Fruit fly (Drosophila melanogaster): Measurements from ENCODE around the gene CG17544.

CG17544 gene

DNA sequence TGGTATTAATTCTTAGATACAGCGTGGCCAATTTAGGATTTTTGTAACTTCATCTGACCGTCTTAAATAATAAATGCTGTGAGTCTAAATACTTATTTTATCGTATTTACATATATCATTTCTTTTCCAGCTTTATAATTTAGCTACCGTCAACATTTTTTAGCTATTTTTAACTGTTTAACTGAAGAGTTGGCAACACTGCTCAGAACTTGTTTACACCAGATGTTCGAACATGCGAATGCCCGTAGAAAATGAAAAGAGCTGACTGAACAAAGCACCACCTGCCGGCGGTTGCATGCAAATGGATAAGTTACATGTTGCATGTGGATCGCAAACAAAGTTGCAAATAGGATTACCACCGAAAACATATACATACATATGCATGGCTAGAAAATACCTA is 34.8 kb downstream of the CG17544 start (continued):
- TF ChIP-seq CG32532 (GFP tag; IDR thresholded peaks at IDR 0.05) (peak; percentile 52; the same call in 1 of the 2 replicates), gem (tag; optimal IDR thresholded peaks at IDR 0.05) (peak; percentile 47), CG1024 (GFP tag; IDR thresholded peaks at IDR 0.05) (no peak), sna (GFP tag; IDR thresholded peaks at IDR 0.05; ENCODE audit: partially characterized antibody) (no peak), CG3163 (GFP tag; optimal IDR thresholded peaks at IDR 0.05) (no peak), CG11504 (tag; optimal IDR thresholded peaks at IDR 0.05) (peak; percentile 87), CG30431 (GFP tag; optimal IDR thresholded peaks at IDR 0.05) (no peak), ind (GFP tag; optimal IDR thresholded peaks at IDR 0.05) (peak; percentile 20), CG7556 (GFP tag; optimal IDR thresholded peaks at IDR 0.05) (peak; percentile 4), HmgZ (tag; optimal IDR thresholded peaks at IDR 0.05) (peak; percentile 4), CG11723 (GFP tag; optimal IDR thresholded peaks at IDR 0.05) (no peak), vvl (GFP tag; IDR thresholded peaks at IDR 0.05) (peak; percentile 52), TFAM (GFP tag; optimal IDR thresholded peaks at IDR 0.05) (no peak), slbo (GFP tag; IDR thresholded peaks at IDR 0.05) (peak; percentile 15; the same call in 1 of the 2 replicates), maf-S (GFP tag; optimal IDR thresholded peaks at IDR 0.05) (no peak), odd (GFP tag; optimal IDR thresholded peaks at IDR 0.05) (no peak), CG1603 (tag; optimal IDR thresholded peaks at IDR 0.05) (peak; percentile 28), CG2120 (GFP tag; optimal IDR thresholded peaks at IDR 0.05) (peak; percentile 23), ash1 (GFP tag; optimal IDR thresholded peaks at IDR 0.05) (no peak), lilli (GFP tag; optimal IDR thresholded peaks at IDR 0.05) (peak; percentile 25), pnt (GFP tag; optimal IDR thresholded peaks at IDR 0.05) (no peak), tin (GFP tag; optimal IDR thresholded peaks at IDR 0.05) (peak; percentile 6), Fer1 (GFP tag; optimal IDR thresholded peaks at IDR 0.05) (no peak), stwl (tag; optimal IDR thresholded peaks at IDR 0.05) (peak; percentile 42), gt (GFP tag; IDR thresholded peaks at IDR 0.05) (no peak), CG8944 (GFP tag; optimal IDR thresholded peaks at IDR 0.05) (no peak), toy (GFP tag; IDR thresholded peaks at IDR 0.05) (no peak), NfI (GFP tag; optimal IDR thresholded peaks at IDR 0.05) (peak; percentile 32), sens (GFP tag) (peak; percentile 72), eyg (GFP tag; optimal IDR thresholded peaks at IDR 0.05) (no peak), CG18262 (tag; optimal IDR thresholded peaks at IDR 0.05) (peak; percentile 4), CG30020 (tag; optimal IDR thresholded peaks at IDR 0.05) (no peak), CG6791 (GFP tag; IDR thresholded peaks at IDR 0.05; ENCODE audit: partially characterized antibody) (no peak), sisA (GFP tag; IDR thresholded peaks at IDR 0.05) (no peak), nerfin-1 (tag; optimal IDR thresholded peaks at IDR 0.05) (peak; percentile 60), Adf1 (GFP tag; IDR thresholded peaks at IDR 0.05) (no peak), CG6254 (GFP tag; optimal IDR thresholded peaks at IDR 0.05) (no peak), emc (GFP tag; optimal IDR thresholded peaks at IDR 0.05) (no peak), CG17385 (GFP tag; optimal IDR thresholded peaks at IDR 0.05) (peak; percentile 6), Sry-β (GFP tag; optimal IDR thresholded peaks at IDR 0.05) (peak; percentile 95), CG15514 (GFP tag; optimal IDR thresholded peaks at IDR 0.05) (peak; percentile 54), gcm (GFP tag; optimal IDR thresholded peaks at IDR 0.05) (peak; percentile 7), CG3281 (GFP tag; optimal IDR thresholded peaks at IDR 0.05) (peak; percentile 30), Gsc (GFP tag; IDR thresholded peaks at IDR 0.05) (no peak), D19A (tag; optimal IDR thresholded peaks at IDR 0.05) (peak; percentile 20), lmd (GFP tag; IDR thresholded peaks at IDR 0.05) (no peak), CG6689 (GFP tag; IDR thresholded peaks at IDR 0.05) (0 out of 2 replicates have a peak, but pooled peaks have one; percentile 19), CG10431 (GFP tag; optimal IDR thresholded peaks at IDR 0.05) (no peak), CG33557 (GFP tag; optimal IDR thresholded peaks at IDR 0.05) (peak; percentile 36), CG3838 (GFP tag; optimal IDR thresholded peaks at IDR 0.05) (peak; percentile 98), CG7745 (tag; optimal IDR thresholded peaks at IDR 0.05) (no peak), CrebB (tag; optimal IDR thresholded peaks at IDR 0.05) (no peak)
